Worm (Caenorhabditis elegans) whole organism, L1 larva: ENCODE results near the gene nas-4.

Experiments
- C16A3.4 ChIP-seq: fragments of 150-350 bp; optimal IDR thresholded peaks from 2 replicates; lab custom pipeline; 2014; ENCODE audit warnings: missing biosample characterization, missing genetic modification characterization
- C34B4.2 ChIP-seq: sonication (generic microtip); optimal IDR thresholded peaks from 2 replicates; lab custom pipeline; 2017; ENCODE audit warnings: mild to moderate bottlenecking, missing genetic modification characterization, missing compliant biosample characterization
- F16B12.6 ChIP-seq: fragments of 150-350 bp; optimal IDR thresholded peaks from 2 replicates; lab custom pipeline; 2014; ENCODE audit warnings: missing biosample characterization, missing genetic modification characterization
- Y116A8C.19 ChIP-seq: sonication (generic microtip); optimal IDR thresholded peaks from 2 replicates; lab custom pipeline; 2016; ENCODE audit warnings: missing compliant biosample characterization, missing genetic modification characterization, borderline replicate concordance
- alr-1 ChIP-seq: fragments of 200-800 bp; sonication (Bioruptor generic); optimal IDR thresholded peaks from 2 replicates; lab custom pipeline; 2018; ENCODE audit warnings: borderline replicate concordance, mild to moderate bottlenecking, missing genetic modification characterization, missing compliant biosample characterization
- aly-2 ChIP-seq: fragments of 150-350 bp; optimal IDR thresholded peaks from 2 replicates; lab custom pipeline; 2014; ENCODE audit warnings: missing biosample characterization, missing genetic modification characterization
- blmp-1 ChIP-seq: fragments of 150-350 bp; optimal IDR thresholded peaks from 2 replicates; lab custom pipeline; 2014; ENCODE audit warnings: missing biosample characterization, missing genetic modification characterization
- ceh-63 ChIP-seq: fragments of 200-800 bp; sonication (Bioruptor generic); optimal IDR thresholded peaks from 2 replicates; lab custom pipeline; 2018; ENCODE audit warnings: mild to moderate bottlenecking, missing genetic modification characterization, missing compliant biosample characterization
- ceh-8 ChIP-seq: fragments of 200-800 bp; sonication (Bioruptor generic); optimal IDR thresholded peaks from 2 replicates; lab custom pipeline; 2018; ENCODE audit warnings: mild to moderate bottlenecking, missing genetic modification characterization, moderate library complexity, missing compliant biosample characterization
- ceh-82 ChIP-seq, 3 experiments: fragments of 150-350 bp in 1 of 3; sonication (generic microtip) in 2 of 3; optimal IDR thresholded peaks; 2 replicates each; lab custom pipeline; 2014 to 2017; ENCODE audit warnings: missing biosample characterization in 3 of 3, missing genetic modification characterization in 3 of 3
- ceh-88 ChIP-seq: fragments of 200-800 bp; sonication (Bioruptor generic); IDR thresholded peaks from 2 replicates; pipeline ENCODE4 v1.3.6; 2022; ENCODE audit warnings: missing genetic modification characterization, missing compliant biosample characterization
- ceh-90 ChIP-seq: sonication (generic microtip); optimal IDR thresholded peaks from 2 replicates; lab custom pipeline; 2016; ENCODE audit warnings: missing genetic modification characterization, missing compliant biosample characterization
- ces-1 ChIP-seq: fragments of 150-350 bp; optimal IDR thresholded peaks from 2 replicates; lab custom pipeline; 2014; ENCODE audit warnings: missing biosample characterization, missing genetic modification reagents, missing genetic modification characterization
- dpl-1 ChIP-seq, 3 experiments: fragments of 150-350 bp in 2 of 3; sonication (generic microtip) in 1 of 3; optimal IDR thresholded peaks; 2 replicates each; lab custom pipeline; 2014 to 2017; ENCODE audit warnings: missing biosample characterization in 3 of 3, missing genetic modification characterization in 3 of 3, missing genetic modification reagents in 3 of 3
- egl-27 ChIP-seq, 2 experiments: fragments of 150-350 bp in 1 of 2; sonication (generic microtip); optimal IDR thresholded peaks; 3 replicates each; lab custom pipeline; 2017 to 2018; ENCODE audit warnings: missing biosample characterization in 2 of 2, missing genetic modification characterization in 2 of 2, missing genetic modification reagents in 2 of 2
- fkh-4 ChIP-seq: sonication (generic microtip); optimal IDR thresholded peaks from 2 replicates; lab custom pipeline; 2016; ENCODE audit warnings: missing compliant biosample characterization, missing genetic modification characterization, borderline replicate concordance
- fos-1 ChIP-seq: fragments of 150-350 bp; optimal IDR thresholded peaks from 2 replicates; lab custom pipeline; 2014; ENCODE audit warnings: missing biosample characterization, missing genetic modification characterization
- grh-1 ChIP-seq: fragments of 200-800 bp; sonication (Bioruptor generic); IDR thresholded peaks from 2 replicates; pipeline ENCODE4 v1.3.6; 2022; ENCODE audit warnings: missing genetic modification reagents, missing genetic modification characterization, missing compliant biosample characterization
- hlh-17 ChIP-seq: fragments of 200-800 bp; sonication (Bioruptor generic); optimal IDR thresholded peaks from 2 replicates; lab custom pipeline; 2018; ENCODE audit warnings: missing genetic modification characterization, mild to moderate bottlenecking, missing compliant biosample characterization, moderate library complexity, borderline replicate concordance
- hlh-4 ChIP-seq: sonication (generic microtip); optimal IDR thresholded peaks from 2 replicates; lab custom pipeline; 2016; ENCODE audit warnings: mild to moderate bottlenecking, missing genetic modification characterization, missing compliant biosample characterization
- irx-1 ChIP-seq: sonication (generic microtip); optimal IDR thresholded peaks from 2 replicates; lab custom pipeline; 2016; ENCODE audit warnings: missing genetic modification characterization, missing compliant biosample characterization
- isw-1 ChIP-seq: fragments of 200-800 bp; sonication (Bioruptor generic); IDR thresholded peaks from 2 replicates; pipeline ENCODE4 v1.3.6; 2022; ENCODE audit warnings: missing genetic modification characterization, missing compliant biosample characterization
- lin-13 ChIP-seq: fragments of 150-350 bp; optimal IDR thresholded peaks from 2 replicates; lab custom pipeline; 2014; ENCODE audit warnings: missing biosample characterization, missing genetic modification reagents, missing genetic modification characterization
- lin-14 ChIP-seq: fragments of 200-800 bp; sonication (Bioruptor generic); optimal IDR thresholded peaks from 2 replicates; lab custom pipeline; 2018; ENCODE audit warnings: mild to moderate bottlenecking, missing genetic modification characterization, moderate library complexity, missing compliant biosample characterization
- lin-15B ChIP-seq: fragments of 150-350 bp; sonication (generic microtip); optimal IDR thresholded peaks from 3 replicates; lab custom pipeline; 2014; ENCODE audit warnings: missing biosample characterization, missing genetic modification characterization
- lir-3 ChIP-seq: sonication (generic microtip); optimal IDR thresholded peaks from 2 replicates; lab custom pipeline; 2016; ENCODE audit warnings: mild to moderate bottlenecking, missing genetic modification characterization, moderate library complexity, missing compliant biosample characterization; ENCODE audit not compliant: poor library complexity
- mab-9 ChIP-seq: fragments of 200-800 bp; sonication (Bioruptor generic); IDR thresholded peaks from 2 replicates; pipeline ENCODE4 v1.3.6; 2022; ENCODE audit warnings: missing genetic modification reagents, missing genetic modification characterization, missing compliant biosample characterization
- mef-2 ChIP-seq: fragments of 150-350 bp; optimal IDR thresholded peaks from 2 replicates; lab custom pipeline; 2014; ENCODE audit warnings: missing biosample characterization, missing genetic modification characterization
- mep-1 ChIP-seq: fragments of 150-350 bp; optimal IDR thresholded peaks from 2 replicates; lab custom pipeline; 2014; ENCODE audit warnings: missing biosample characterization, missing genetic modification characterization
- nhr-11 ChIP-seq: fragments of 150-350 bp; optimal IDR thresholded peaks from 2 replicates; lab custom pipeline; 2014; ENCODE audit warnings: missing biosample characterization, missing genetic modification characterization
- nhr-12 ChIP-seq: sonication (generic microtip); optimal IDR thresholded peaks from 2 replicates; lab custom pipeline; 2017; ENCODE audit warnings: missing biosample characterization, missing genetic modification characterization
- nhr-19 ChIP-seq: fragments of 200-800 bp; sonication (Bioruptor generic); conservative IDR thresholded peaks from 2 replicates; pipeline ENCODE4 v1.3.6; 2022; ENCODE audit warnings: missing genetic modification characterization, missing compliant biosample characterization
- nhr-71 ChIP-seq: sonication (generic microtip); optimal IDR thresholded peaks from 2 replicates; lab custom pipeline; 2016; ENCODE audit warnings: mild to moderate bottlenecking, missing genetic modification characterization, moderate library complexity, missing compliant biosample characterization
- nhr-76 ChIP-seq: sonication (generic microtip); optimal IDR thresholded peaks from 2 replicates; lab custom pipeline; 2017; ENCODE audit warnings: missing biosample characterization, missing genetic modification characterization
- nhr-77 ChIP-seq: fragments of 150-350 bp; optimal IDR thresholded peaks from 2 replicates; lab custom pipeline; 2014; ENCODE audit warnings: missing biosample characterization, missing genetic modification characterization
- nhr-85 ChIP-seq: sonication (generic microtip); peaks from one replicate; lab custom pipeline; 2016; ENCODE audit warnings: missing genetic modification characterization, inconsistent platforms, missing compliant biosample characterization
- pag-3 ChIP-seq: sonication (generic microtip); optimal IDR thresholded peaks from 2 replicates; lab custom pipeline; 2017; ENCODE audit warnings: missing genetic modification characterization, mild to moderate bottlenecking, missing compliant biosample characterization, antibody characterized with exemption, borderline replicate concordance; ENCODE audit not compliant: insufficient read depth
- skn-1 ChIP-seq: fragments of 150-350 bp; optimal IDR thresholded peaks from 2 replicates; lab custom pipeline; 2014; ENCODE audit warnings: missing biosample characterization, missing genetic modification characterization
- snpc-4 ChIP-seq: fragments of 150-350 bp; optimal IDR thresholded peaks from 2 replicates; lab custom pipeline; 2014; ENCODE audit warnings: missing biosample characterization, missing genetic modification characterization
- snu-23 ChIP-seq: sonication (generic microtip); optimal IDR thresholded peaks from 2 replicates; lab custom pipeline; 2016; ENCODE audit warnings: missing genetic modification characterization, missing compliant biosample characterization
- sox-4 ChIP-seq: sonication (generic microtip); optimal IDR thresholded peaks from 2 replicates; lab custom pipeline; 2016; ENCODE audit warnings: missing genetic modification characterization, missing compliant biosample characterization
- sup-37 ChIP-seq: fragments of 200-800 bp; sonication (Bioruptor generic); optimal IDR thresholded peaks from 2 replicates; lab custom pipeline; 2018; ENCODE audit warnings: mild to moderate bottlenecking, missing genetic modification characterization, missing compliant biosample characterization
- swsn-7 ChIP-seq: sonication (generic microtip); optimal IDR thresholded peaks from 2 replicates; lab custom pipeline; 2016; ENCODE audit warnings: missing genetic modification characterization, missing compliant biosample characterization
- tbx-2 ChIP-seq: sonication (generic microtip); optimal IDR thresholded peaks from 2 replicates; lab custom pipeline; 2016; ENCODE audit warnings: missing genetic modification characterization, missing compliant biosample characterization
- tlp-1 ChIP-seq: fragments of 150-350 bp; optimal IDR thresholded peaks from 2 replicates; lab custom pipeline; 2014; ENCODE audit warnings: missing biosample characterization, missing genetic modification characterization
- unc-130 ChIP-seq: fragments of 150-350 bp; optimal IDR thresholded peaks from 2 replicates; lab custom pipeline; 2017; ENCODE audit warnings: missing biosample characterization, missing genetic modification characterization, inconsistent platforms
- unc-30 ChIP-seq: sonication (generic microtip); optimal IDR thresholded peaks from 2 replicates; lab custom pipeline; 2017; ENCODE audit warnings: missing biosample characterization, missing genetic modification characterization
- unc-62 ChIP-seq: fragments of 150-350 bp; optimal IDR thresholded peaks from 2 replicates; lab custom pipeline; 2014; ENCODE audit warnings: missing biosample characterization, missing genetic modification reagents, missing genetic modification characterization
- unc-86 ChIP-seq: sonication (generic microtip); optimal IDR thresholded peaks from 2 replicates; lab custom pipeline; 2016; ENCODE audit warnings: missing genetic modification characterization, missing compliant biosample characterization
- unc-98 ChIP-seq: fragments of 200-800 bp; sonication (Bioruptor generic); IDR thresholded peaks from 2 replicates; pipeline ENCODE4 v1.3.6; 2022; ENCODE audit warnings: missing genetic modification characterization, missing compliant biosample characterization
- xbp-1 ChIP-seq: sonication (generic microtip); optimal IDR thresholded peaks from 2 replicates; lab custom pipeline; 2016; ENCODE audit warnings: missing genetic modification characterization, missing compliant biosample characterization
- zip-4 ChIP-seq: fragments of 200-800 bp; sonication (Bioruptor generic); optimal IDR thresholded peaks from 2 replicates; lab custom pipeline; 2018; ENCODE audit warnings: mild to moderate bottlenecking, missing genetic modification characterization, moderate library complexity, missing compliant biosample characterization
- ztf-4 ChIP-seq: fragments of 150-350 bp; optimal IDR thresholded peaks from 2 replicates; lab custom pipeline; 2014; ENCODE audit warnings: missing biosample characterization, missing genetic modification characterization

The nas-4 gene

DNA sequence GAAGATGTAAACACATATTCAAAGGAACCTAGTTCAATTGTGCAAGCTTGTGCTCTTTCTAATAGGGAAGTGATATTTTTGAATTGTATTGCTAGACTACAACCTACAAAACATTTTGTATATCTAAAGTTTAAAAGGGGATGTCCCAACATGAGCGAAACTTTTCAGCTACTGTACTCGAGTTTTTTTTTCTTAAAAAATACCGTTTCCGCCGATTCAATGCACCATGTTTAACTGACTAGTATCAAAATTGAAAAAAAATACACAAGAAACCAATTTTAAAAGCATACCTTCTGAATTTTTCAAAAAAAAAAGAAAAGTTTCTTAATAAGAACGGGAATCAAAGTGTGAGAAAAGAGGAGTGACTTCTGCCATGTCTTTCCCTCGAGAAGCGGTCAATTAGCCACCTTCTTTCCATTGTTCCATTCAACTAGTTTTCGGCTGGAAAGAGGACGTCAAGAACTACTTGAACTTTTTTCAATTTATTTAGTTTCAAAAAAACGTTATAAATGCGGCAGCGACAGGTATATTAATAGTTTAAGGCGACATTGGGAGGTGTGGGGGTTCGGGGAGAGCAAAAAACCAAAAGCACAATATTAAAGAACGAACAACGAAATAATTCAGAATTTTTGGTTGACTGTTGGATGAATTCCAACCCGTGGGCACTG, at the start of gene nas-4:
TSS of gene nas-4 (minus strand) at position 351 of the 668 bp plus-strand sequence.
- TF ChIP-seq fkh-4 (tag; lab: Kevin White, UChicago), result no peak
- no peak for TF ChIP-seq sox-4 (tag; lab: Kevin White, UChicago)
- TF ChIP-seq isw-1, result no peak
- TF ChIP-seq blmp-1 (tag; lab: Kevin White, UChicago), result no peak
- TF ChIP-seq tbx-2 (tag; lab: Kevin White, UChicago), result peak; percentile 27
- TF ChIP-seq nhr-12 (tag; lab: Kevin White, UChicago), result no peak
- TF ChIP-seq ces-1 (GFP tag; lab: Kevin White, UChicago), result no peak
- no peak for TF ChIP-seq tlp-1 (tag; lab: Kevin White, UChicago)
- TF ChIP-seq unc-62 (GFP tag; lab: Kevin White, UChicago), result no peak
- no peak for TF ChIP-seq pag-3 (tag; lab: Kevin White, UChicago)
- TF ChIP-seq unc-86 (tag; lab: Kevin White, UChicago), result no peak
- TF ChIP-seq irx-1 (tag; lab: Kevin White, UChicago), result no peak
- peak; percentile 45 for TF ChIP-seq nhr-71 (tag; lab: Kevin White, UChicago)
- TF ChIP-seq nhr-77, result no peak
- no peak for TF ChIP-seq ceh-90
- no peak for TF ChIP-seq ceh-88
- no peak for TF ChIP-seq skn-1 (tag; lab: Kevin White, UChicago)
- no peak for TF ChIP-seq egl-27 (tag; optimal IDR thresholded peaks at IDR 0.05; lab: Kevin White, UChicago)
- TF ChIP-seq alr-1 (tag; lab: Kevin White, UChicago), result no peak
- TF ChIP-seq C16A3.4, result no peak
- no peak for TF ChIP-seq dpl-1 (GFP tag; optimal IDR thresholded peaks at IDR 0.05; lab: Kevin White, UChicago)
- TF ChIP-seq lin-15B, result no peak
- TF ChIP-seq sup-37 (GFP tag; lab: Kevin White, UChicago), result no peak
- TF ChIP-seq unc-130 (tag; lab: Kevin White, UChicago), result no peak
- TF ChIP-seq ceh-82 (tag; optimal IDR thresholded peaks at IDR 0.05; lab: Kevin White, UChicago), result no peak
- TF ChIP-seq lin-14 (GFP tag; lab: Kevin White, UChicago), result no peak
- TF ChIP-seq Y116A8C.19 (tag; lab: Kevin White, UChicago), result no peak
- peak; percentile 41 for TF ChIP-seq ztf-4 (tag; lab: Kevin White, UChicago)
- TF ChIP-seq ceh-63 (GFP tag; lab: Kevin White, UChicago), result no peak
- TF ChIP-seq snpc-4 (tag; lab: Kevin White, UChicago), result no peak
- TF ChIP-seq hlh-4 (tag; lab: Kevin White, UChicago), result no peak
- no peak for TF ChIP-seq lin-13 (GFP tag; lab: Kevin White, UChicago)
- TF ChIP-seq nhr-85 (tag; lab: Kevin White, UChicago), result peak; percentile 70
- TF ChIP-seq fos-1 (tag; lab: Kevin White, UChicago), result no peak
- no peak for TF ChIP-seq nhr-76 (tag; lab: Kevin White, UChicago)
- TF ChIP-seq swsn-7 (tag; lab: Kevin White, UChicago), result no peak
- TF ChIP-seq lir-3 (tag; lab: Kevin White, UChicago), result no peak
- no peak for TF ChIP-seq mef-2 (tag; lab: Kevin White, UChicago)
- no peak for TF ChIP-seq ceh-8
- no peak for TF ChIP-seq unc-30 (tag; lab: Kevin White, UChicago)
- TF ChIP-seq mep-1 (tag; lab: Kevin White, UChicago), result no peak
- TF ChIP-seq C34B4.2 (tag; lab: Kevin White, UChicago), result no peak
- no peak for TF ChIP-seq xbp-1 (tag; lab: Kevin White, UChicago)
- peak; percentile 32; the same call in 1 of the 2 replicates for TF ChIP-seq grh-1
- TF ChIP-seq aly-2 (tag; lab: Kevin White, UChicago), result peak; percentile 39
- TF ChIP-seq snu-23 (GFP tag; lab: Kevin White, UChicago), result peak; percentile 42
- no peak for TF ChIP-seq hlh-17
- TF ChIP-seq F16B12.6 (tag; lab: Kevin White, UChicago), result no peak
- TF ChIP-seq mab-9, result no peak
- TF ChIP-seq nhr-11 (tag; lab: Kevin White, UChicago), result no peak
- TF ChIP-seq zip-4 (GFP tag; lab: Kevin White, UChicago), result no peak
- no peak for TF ChIP-seq nhr-19 (GFP tag; lab: Robert Waterston, UW)
- TF ChIP-seq unc-98 (GFP tag; lab: Robert Waterston, UW), result no peak
